Fruit fly (Drosophila melanogaster): ENCODE measurements around the gene Pc.

- TF ChIP-seq CG8478 (optimal IDR thresholded peaks at IDR 0.05): no peak
- TF ChIP-seq CTCF (optimal IDR thresholded peaks at IDR 0.05): no peak
These were observed 39.6 kb upstream of the Pc start, which contains the start of gene CG32437 for dm6 chr3L:21357383-21357782.

Data from S2 (cell line).